Worm (Caenorhabditis elegans) whole organism, young adult: ENCODE measurements around the gene epg-3.

Experiments
- F22D6.2 ChIP-seq: sonication (generic microtip); optimal IDR thresholded peaks from 2 replicates; lab custom pipeline; 2016; ENCODE audit warnings: mild to moderate bottlenecking, missing genetic modification characterization, missing compliant biosample characterization
- F33H1.4 ChIP-seq: fragments of 200-800 bp; sonication (Bioruptor generic); IDR thresholded peaks from 2 replicates; pipeline ENCODE4 v1.3.6; 2022; ENCODE audit warnings: missing genetic modification reagents, missing genetic modification characterization, missing compliant biosample characterization
- F39B2.1 ChIP-seq: fragments of 200-800 bp; sonication (Bioruptor generic); IDR thresholded peaks from 2 replicates; pipeline ENCODE4 v1.3.6; 2022; ENCODE audit warnings: missing genetic modification reagents, missing genetic modification characterization, missing compliant biosample characterization
- F55B11.4 ChIP-seq: sonication (generic microtip); optimal IDR thresholded peaks from 2 replicates; lab custom pipeline; 2016; ENCODE audit warnings: missing compliant biosample characterization, missing genetic modification characterization, borderline replicate concordance; ENCODE audit not compliant: insufficient read depth
- T26A5.8 ChIP-seq: sonication (generic microtip); optimal IDR thresholded peaks from 2 replicates; lab custom pipeline; 2016; ENCODE audit warnings: missing genetic modification characterization, missing compliant biosample characterization
- Y95B8A.8 ChIP-seq: fragments of 200-800 bp; sonication (Bioruptor generic); IDR thresholded peaks from 2 replicates; pipeline ENCODE4 v1.3.6; 2022; ENCODE audit warnings: missing genetic modification reagents, missing genetic modification characterization, missing compliant biosample characterization
- ZK185.1 ChIP-seq: sonication (generic microtip); optimal IDR thresholded peaks from 2 replicates; lab custom pipeline; 2016; ENCODE audit warnings: mild to moderate bottlenecking, missing genetic modification characterization, missing compliant biosample characterization; ENCODE audit not compliant: poor library complexity, severe bottlenecking
- atf-7 ChIP-seq: sonication (generic microtip); optimal IDR thresholded peaks from 2 replicates; lab custom pipeline; 2017; ENCODE audit warnings: mild to moderate bottlenecking, missing genetic modification characterization, missing compliant biosample characterization
- attf-5 ChIP-seq: fragments of 200-800 bp; sonication (Bioruptor generic); optimal IDR thresholded peaks from 2 replicates; lab custom pipeline; 2018; ENCODE audit warnings: mild to moderate bottlenecking, missing genetic modification characterization, missing compliant biosample characterization
- bed-1 ChIP-seq: fragments of 200-800 bp; sonication (Bioruptor generic); IDR thresholded peaks from 2 replicates; pipeline ENCODE4 v1.3.6; 2022; ENCODE audit warnings: missing genetic modification reagents, missing genetic modification characterization, missing compliant biosample characterization
- cebp-2 ChIP-seq: fragments of 200-800 bp; sonication (Bioruptor generic); IDR thresholded peaks from 2 replicates; pipeline ENCODE4 v1.3.6; 2022; ENCODE audit warnings: missing genetic modification characterization, missing compliant biosample characterization
- ceh-100 ChIP-seq: fragments of 200-800 bp; sonication (Bioruptor generic); IDR thresholded peaks from 2 replicates; pipeline ENCODE4 v1.3.6; 2022; ENCODE audit warnings: missing genetic modification reagents, missing genetic modification characterization, missing compliant biosample characterization
- ceh-27 ChIP-seq: fragments of 200-800 bp; sonication (Bioruptor generic); optimal IDR thresholded peaks from 2 replicates; lab custom pipeline; 2018; ENCODE audit warnings: mild to moderate bottlenecking, missing genetic modification characterization, moderate library complexity, missing compliant biosample characterization
- ceh-58 ChIP-seq: fragments of 200-800 bp; sonication (Bioruptor generic); IDR thresholded peaks from 2 replicates; pipeline ENCODE4 v1.3.6; 2022; ENCODE audit warnings: missing genetic modification characterization, missing compliant biosample characterization
- ceh-91 ChIP-seq: fragments of 200-800 bp; sonication (Bioruptor generic); IDR thresholded peaks from 2 replicates; pipeline ENCODE4 v1.3.6; 2022; ENCODE audit warnings: missing genetic modification reagents, missing genetic modification characterization, missing compliant biosample characterization
- chd-7 ChIP-seq: sonication (generic microtip); optimal IDR thresholded peaks from 2 replicates; lab custom pipeline; 2016; ENCODE audit warnings: mild to moderate bottlenecking, missing genetic modification characterization, moderate library complexity, missing compliant biosample characterization
- efl-1 ChIP-seq: fragments of 150-350 bp; optimal IDR thresholded peaks from 2 replicates; lab custom pipeline; 2014; ENCODE audit warnings: missing biosample characterization, missing genetic modification reagents, missing genetic modification characterization
- gei-17 ChIP-seq: fragments of 200-800 bp; sonication (Bioruptor generic); optimal IDR thresholded peaks from 2 replicates; lab custom pipeline; 2018; ENCODE audit warnings: mild to moderate bottlenecking, missing genetic modification characterization, missing compliant biosample characterization
- hlh-12 ChIP-seq: sonication (generic microtip); optimal IDR thresholded peaks from 2 replicates; lab custom pipeline; 2016; ENCODE audit warnings: missing genetic modification characterization, missing compliant biosample characterization
- hlh-26 ChIP-seq: fragments of 200-800 bp; sonication (Bioruptor generic); conservative IDR thresholded peaks from 2 replicates; pipeline ENCODE4 v1.3.6; 2022; ENCODE audit warnings: missing genetic modification reagents, missing genetic modification characterization, missing compliant biosample characterization
- hrde-1 ChIP-seq: sonication (generic microtip); optimal IDR thresholded peaks from 2 replicates; lab custom pipeline; 2016; ENCODE audit warnings: missing genetic modification characterization, mild to moderate bottlenecking, missing compliant biosample characterization, moderate library complexity, missing genotype, missing genetic modification reagents, borderline replicate concordance
- lag-1 ChIP-seq: fragments of 200-800 bp; sonication (Bioruptor generic); IDR thresholded peaks from 2 replicates; pipeline ENCODE4 v1.3.6; 2022; ENCODE audit warnings: missing genetic modification reagents, missing genetic modification characterization, missing compliant biosample characterization
- let-526 ChIP-seq: fragments of 200-800 bp; sonication (Bioruptor generic); IDR thresholded peaks from 2 replicates; pipeline ENCODE4 v1.3.6; 2022; ENCODE audit warnings: missing genetic modification reagents, missing genetic modification characterization, missing compliant biosample characterization
- lin-26 ChIP-seq: fragments of 200-800 bp; sonication (Bioruptor generic); IDR thresholded peaks from 2 replicates; pipeline ENCODE4 v1.3.6; 2022; ENCODE audit warnings: missing genetic modification reagents, missing genetic modification characterization, missing compliant biosample characterization
- lin-40 ChIP-seq: sonication (generic microtip); optimal IDR thresholded peaks from 2 replicates; lab custom pipeline; 2016; ENCODE audit warnings: missing genetic modification characterization, mild to moderate bottlenecking, missing compliant biosample characterization, missing genotype, missing genetic modification reagents
- lsy-27 ChIP-seq: sonication (generic microtip); optimal IDR thresholded peaks from 2 replicates; lab custom pipeline; 2017; ENCODE audit warnings: missing genetic modification characterization, mild to moderate bottlenecking, missing compliant biosample characterization, antibody characterized with exemption, missing genotype, borderline replicate concordance; ENCODE audit not compliant: insufficient read depth
- madf-3 ChIP-seq: fragments of 200-800 bp; sonication (Bioruptor generic); IDR thresholded peaks from 2 replicates; pipeline ENCODE4 v1.3.6; 2022; ENCODE audit warnings: missing genetic modification reagents, missing genetic modification characterization, missing compliant biosample characterization
- madf-8 ChIP-seq: fragments of 200-800 bp; sonication (Bioruptor generic); conservative IDR thresholded peaks from 2 replicates; pipeline ENCODE4 v1.3.6; 2022; ENCODE audit warnings: missing genetic modification reagents, missing genetic modification characterization, missing compliant biosample characterization
- mcd-1 ChIP-seq: fragments of 200-800 bp; sonication (Bioruptor generic); IDR thresholded peaks from 2 replicates; pipeline ENCODE4 v1.3.6; 2022; ENCODE audit warnings: missing genetic modification reagents, missing genetic modification characterization, missing compliant biosample characterization
- mxl-1 ChIP-seq: sonication (generic microtip); optimal IDR thresholded peaks from 2 replicates; lab custom pipeline; 2016; ENCODE audit warnings: missing genetic modification characterization, missing compliant biosample characterization
- nfya-1 ChIP-seq: sonication (generic microtip); optimal IDR thresholded peaks from 2 replicates; lab custom pipeline; 2017; ENCODE audit warnings: antibody characterized with exemption, missing compliant biosample characterization, missing genetic modification characterization, borderline replicate concordance; ENCODE audit not compliant: insufficient read depth
- nfya-2 ChIP-seq: fragments of 200-800 bp; sonication (Bioruptor generic); IDR thresholded peaks from 2 replicates; pipeline ENCODE4 v1.3.6; 2022; ENCODE audit warnings: missing genetic modification reagents, missing genetic modification characterization, missing compliant biosample characterization
- nfyb-1 ChIP-seq: fragments of 200-800 bp; sonication (Bioruptor generic); IDR thresholded peaks from 2 replicates; pipeline ENCODE4 v1.3.6; 2022; ENCODE audit warnings: missing genetic modification reagents, missing genetic modification characterization, missing compliant biosample characterization
- nhr-179 ChIP-seq: sonication (generic microtip); optimal IDR thresholded peaks from 2 replicates; lab custom pipeline; 2016; ENCODE audit warnings: mild to moderate bottlenecking, missing genetic modification characterization, missing compliant biosample characterization
- pbrm-1 ChIP-seq: fragments of 200-800 bp; sonication (Bioruptor generic); IDR thresholded peaks from 2 replicates; pipeline ENCODE4 v1.3.6; 2022; ENCODE audit warnings: missing genetic modification reagents, missing genetic modification characterization, missing compliant biosample characterization
- snpc-4 ChIP-seq, 5 experiments: fragments of 150-350 bp in 1 of 5; sonication (generic microtip) in 4 of 5; optimal IDR thresholded peaks; 2 replicates each; lab custom pipeline; 2014 to 2018; ENCODE audit warnings: missing genetic modification characterization in 5 of 5, missing biosample characterization in 3 of 5, antibody characterized with exemption in 2 of 5, mild to moderate bottlenecking in 2 of 5, missing compliant biosample characterization in 2 of 5, missing genotype in 2 of 5, moderate library complexity in 2 of 5, missing genetic modification reagents in 1 of 5
- somi-1 ChIP-seq: fragments of 200-800 bp; sonication (Bioruptor generic); optimal IDR thresholded peaks from 2 replicates; lab custom pipeline; 2018; ENCODE audit warnings: mild to moderate bottlenecking, missing genetic modification characterization, missing compliant biosample characterization
- tbp1 ChIP-seq: fragments of 200-800 bp; sonication (Bioruptor generic); optimal IDR thresholded peaks from 2 replicates; lab custom pipeline; 2018; ENCODE audit warnings: mild to moderate bottlenecking, missing genetic modification characterization, missing compliant biosample characterization
- tbx-9 ChIP-seq: sonication (generic microtip); optimal IDR thresholded peaks from 2 replicates; lab custom pipeline; 2016; ENCODE audit warnings: borderline replicate concordance, missing genetic modification characterization, inconsistent platforms, missing compliant biosample characterization
- ztf-22 ChIP-seq: fragments of 200-800 bp; sonication (Bioruptor generic); optimal IDR thresholded peaks from 2 replicates; lab custom pipeline; 2018; ENCODE audit warnings: mild to moderate bottlenecking, missing genetic modification characterization, moderate library complexity, missing compliant biosample characterization
- ztf-25 ChIP-seq: fragments of 200-800 bp; sonication (Bioruptor generic); IDR thresholded peaks from 2 replicates; pipeline ENCODE4 v1.3.6; 2022; ENCODE audit warnings: missing genetic modification reagents, missing genetic modification characterization, missing compliant biosample characterization
- ztf-28 ChIP-seq: fragments of 200-800 bp; sonication (Bioruptor generic); IDR thresholded peaks from 2 replicates; pipeline ENCODE4 v1.3.6; 2022; ENCODE audit warnings: missing genetic modification reagents, missing genetic modification characterization, missing compliant biosample characterization
- ztf-3 ChIP-seq: fragments of 200-800 bp; sonication (Bioruptor generic); optimal IDR thresholded peaks from 2 replicates; lab custom pipeline; 2018; ENCODE audit warnings: mild to moderate bottlenecking, missing genetic modification characterization, missing compliant biosample characterization

Gene epg-3

ce11 chrIII:12906611-12907037, 27.9 kb upstream of the epg-3 start (continued):
- no peak for TF ChIP-seq lsy-27 (tag; lab: Kevin White, UChicago)
- no peak for TF ChIP-seq nhr-179 (tag; lab: Kevin White, UChicago)
- TF ChIP-seq nfyb-1 (GFP tag; lab: Robert Waterston, UW), result peak; percentile 87
- no peak for TF ChIP-seq ceh-58
- no peak for TF ChIP-seq F22D6.2 (tag; lab: Kevin White, UChicago)
- TF ChIP-seq somi-1 (GFP tag; lab: Kevin White, UChicago), result no peak
- no peak for TF ChIP-seq mxl-1 (tag; lab: Kevin White, UChicago)
- TF ChIP-seq nfya-2 (GFP tag; lab: Robert Waterston, UW), result 0 out of 2 replicates have a peak, but pooled peaks have one; percentile 24
- TF ChIP-seq let-526, result no peak
- peak; percentile 64; the same call in 1 of the 2 replicates for TF ChIP-seq F39B2.1 (GFP tag; lab: Robert Waterston, UW)
- TF ChIP-seq madf-3 (GFP tag; lab: Robert Waterston, UW), result no peak
- no peak for TF ChIP-seq ceh-27 (GFP tag; lab: Kevin White, UChicago)
- no peak for TF ChIP-seq nfya-1 (tag; lab: Kevin White, UChicago)
- 0 out of 2 replicates have a peak, but pooled peaks have one; percentile 65 for TF ChIP-seq pbrm-1 (GFP tag; lab: Robert Waterston, UW)
- TF ChIP-seq snpc-4 (GFP tag; optimal IDR thresholded peaks at IDR 0.05; lab: Kevin White, UChicago), result no peak
- TF ChIP-seq snpc-4 (tag; optimal IDR thresholded peaks at IDR 0.05; lab: Kevin White, UChicago), result peak in 2 of 4 experiments; percentile 36 to 42
- TF ChIP-seq lin-40 (tag; lab: Kevin White, UChicago), result peak; percentile 71
- no peak for TF ChIP-seq tbx-9 (tag; lab: Kevin White, UChicago)
- no peak for TF ChIP-seq ZK185.1 (tag; lab: Kevin White, UChicago)
- peak; percentile 73 for TF ChIP-seq atf-7 (tag; lab: Kevin White, UChicago)
- no peak for TF ChIP-seq bed-1 (GFP tag; lab: Robert Waterston, UW)
- TF ChIP-seq lag-1 (GFP tag; lab: Robert Waterston, UW), result no peak
- TF ChIP-seq ztf-22 (GFP tag; lab: Kevin White, UChicago), result no peak
- TF ChIP-seq gei-17 (GFP tag; lab: Kevin White, UChicago), result no peak
- TF ChIP-seq cebp-2 (GFP tag; lab: Robert Waterston, UW), result peak; percentile 86; the same call in 1 of the 2 replicates
- TF ChIP-seq T26A5.8 (tag; lab: Kevin White, UChicago), result no peak
- TF ChIP-seq Y95B8A.8 (GFP tag; lab: Robert Waterston, UW), result peak; percentile 79
- TF ChIP-seq ceh-100, result no peak
- peak; percentile 78 for TF ChIP-seq chd-7 (tag; lab: Kevin White, UChicago)
- peak; percentile 79 for TF ChIP-seq hrde-1 (tag; lab: Kevin White, UChicago)
- TF ChIP-seq F55B11.4, result no peak
- 0 out of 2 replicates have a peak, but pooled peaks have one; percentile 9 for TF ChIP-seq ceh-91
- no peak for TF ChIP-seq ztf-25 (GFP tag; lab: Robert Waterston, UW)
- no peak for TF ChIP-seq ztf-28
- peak; percentile 51; the same call in 1 of the 2 replicates for TF ChIP-seq mcd-1 (GFP tag; lab: Robert Waterston, UW)
- no peak for TF ChIP-seq lin-26 (GFP tag; lab: Robert Waterston, UW)
- peak; percentile 7 for TF ChIP-seq attf-5 (GFP tag; lab: Kevin White, UChicago)
- TF ChIP-seq madf-8 (GFP tag; lab: Robert Waterston, UW), result 0 out of 2 replicates have a peak, but pooled peaks have one; percentile 11
- no peak for TF ChIP-seq hlh-12 (tag; lab: Kevin White, UChicago)
- TF ChIP-seq ztf-3, result no peak
- no peak for TF ChIP-seq hlh-26 (GFP tag; lab: Robert Waterston, UW)
- no peak for TF ChIP-seq efl-1 (GFP tag; lab: Kevin White, UChicago)
- 0 out of 2 replicates have a peak, but pooled peaks have one; percentile 18 for TF ChIP-seq F33H1.4 (GFP tag; lab: Robert Waterston, UW)
- TF ChIP-seq tbp1 (GFP tag; lab: Kevin White, UChicago), result no peak
